Fruit fly (Drosophila melanogaster): ENCODE results near the gene pum.

pum gene

DNA sequence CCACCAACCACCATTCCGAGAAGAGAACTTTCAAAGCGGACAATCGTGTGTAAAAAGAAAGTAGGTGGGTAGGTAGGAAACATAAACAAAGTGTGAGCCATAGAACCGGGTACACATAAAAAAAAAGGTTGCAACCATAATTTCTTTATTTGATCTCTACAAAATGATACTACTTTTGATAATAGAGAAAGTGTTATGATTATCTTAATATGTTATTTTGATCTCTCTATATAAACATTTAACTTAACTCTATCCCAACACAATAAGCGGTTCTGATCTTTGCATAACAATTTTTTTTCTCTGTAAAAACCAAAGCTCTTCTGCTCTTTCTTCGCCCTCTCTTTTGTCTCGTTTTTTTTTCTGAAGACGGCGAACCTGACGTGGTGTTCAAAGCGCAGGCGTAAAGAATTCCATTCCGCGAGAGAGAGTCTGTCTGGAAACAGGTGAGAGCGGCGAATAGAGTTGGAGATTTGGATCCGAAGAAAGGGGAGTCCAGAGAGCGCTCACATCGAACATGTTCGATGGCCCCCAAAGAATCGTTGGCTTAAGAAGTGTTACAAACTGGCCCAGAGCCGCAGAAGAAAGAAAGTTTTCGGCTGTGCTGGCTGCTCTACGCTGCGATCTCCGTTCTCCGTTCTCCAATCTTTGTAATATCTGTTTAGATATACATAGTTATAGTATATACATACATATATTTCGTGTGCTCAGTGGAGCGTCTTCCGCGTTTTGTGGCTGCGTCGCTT is 9.6 kb upstream of the pum start (continued):
- TF ChIP-seq Rfx (GFP tag; IDR thresholded peaks at IDR 0.05) (0 out of 2 replicates have a peak, but pooled peaks have one; percentile 27), MTF-1 (GFP tag; optimal IDR thresholded peaks at IDR 0.05; ENCODE audit: borderline replicate concordance) (peak; percentile 14), ERR (GFP tag; optimal IDR thresholded peaks at IDR 0.05) (no peak), CG10462 (GFP tag; optimal IDR thresholded peaks at IDR 0.05) (peak; percentile 30), peb (GFP tag; IDR thresholded peaks at IDR 0.05) (peak; percentile 55), insv (GFP tag; optimal IDR thresholded peaks at IDR 0.05) (no peak), ftz-f1 (GFP tag; optimal IDR thresholded peaks at IDR 0.05) (no peak), CG18599 (GFP tag; optimal IDR thresholded peaks at IDR 0.05) (peak; percentile 18), sqz (GFP tag; optimal IDR thresholded peaks at IDR 0.05) (peak; percentile 96), gsb-n (tag; optimal IDR thresholded peaks at IDR 0.05) (peak; percentile 85), CG34422 (GFP tag; IDR thresholded peaks at IDR 0.05) (no peak), CG11695 (GFP tag; IDR thresholded peaks at IDR 0.05) (no peak), HLH54F (GFP tag; optimal IDR thresholded peaks at IDR 0.05) (no peak), Hmx (GFP tag; optimal IDR thresholded peaks at IDR 0.05) (peak; percentile 48), ab (GFP tag; optimal IDR thresholded peaks at IDR 0.05) (no peak), NfI (GFP tag; optimal IDR thresholded peaks at IDR 0.05) (peak; percentile 36), CG6654 (GFP tag; optimal IDR thresholded peaks at IDR 0.05) (peak; percentile 25), bcd (GFP tag; optimal IDR thresholded peaks at IDR 0.05) (peak; percentile 60), z (GFP tag; IDR thresholded peaks at IDR 0.05) (no peak), bab2 (GFP tag; optimal IDR thresholded peaks at IDR 0.05) (peak; percentile 38), fd3F (GFP tag; optimal IDR thresholded peaks at IDR 0.05) (no peak), ranshi (GFP tag; IDR thresholded peaks at IDR 0.05) (peak; percentile 56; the same call in 1 of the 2 replicates), CG6813 (GFP tag; optimal IDR thresholded peaks at IDR 0.05) (peak; percentile 44), row (GFP tag; IDR thresholded peaks at IDR 0.05) (peak; percentile 77), sisA (GFP tag; IDR thresholded peaks at IDR 0.05) (peak; percentile 69), otp (GFP tag; IDR thresholded peaks at IDR 0.05) (no peak), Sry-δ (GFP tag; optimal IDR thresholded peaks at IDR 0.05) (no peak), btn (GFP tag; optimal IDR thresholded peaks at IDR 0.05) (peak; percentile 27), Neu2 (GFP tag; optimal IDR thresholded peaks at IDR 0.05; ENCODE audit: borderline replicate concordance) (no peak), CG13123 (GFP tag; optimal IDR thresholded peaks at IDR 0.05) (no peak), Sin3A (optimal IDR thresholded peaks at IDR 0.05) (no peak), Chrac-16 (GFP tag; optimal IDR thresholded peaks at IDR 0.05) (peak; percentile 35), yki (optimal IDR thresholded peaks at IDR 0.05) (no peak), pfk (GFP tag; optimal IDR thresholded peaks at IDR 0.05) (no peak), CG11085 (GFP tag; IDR thresholded peaks at IDR 0.05) (no peak), zfh1 (GFP tag; IDR thresholded peaks at IDR 0.05) (peak; percentile 69; the same call in 1 of the 3 replicates), CG2129 (GFP tag; IDR thresholded peaks at IDR 0.05; ENCODE audit: partially characterized antibody) (no peak), Bdp1 (GFP tag; optimal IDR thresholded peaks at IDR 0.05) (no peak), wek (GFP tag; optimal IDR thresholded peaks at IDR 0.05) (no peak), Sry-β (GFP tag; optimal IDR thresholded peaks at IDR 0.05) (peak; percentile 15), Adf1 (GFP tag; IDR thresholded peaks at IDR 0.05) (no peak), CG14441 (GFP tag; IDR thresholded peaks at IDR 0.05) (no peak), dpn (GFP tag; optimal IDR thresholded peaks at IDR 0.05) (peak in 1 of 2 experiments; percentile 53), Elba2 (GFP tag; optimal IDR thresholded peaks at IDR 0.05) (no peak), Opbp (GFP tag; IDR thresholded peaks at IDR 0.05; ENCODE audit: partially characterized antibody) (no peak), vnd (GFP tag; IDR thresholded peaks at IDR 0.05; ENCODE audit: partially characterized antibody) (no peak), CG12155 (GFP tag; optimal IDR thresholded peaks at IDR 0.05) (no peak), unpg (GFP tag; optimal IDR thresholded peaks at IDR 0.05) (peak; percentile 76), CG1602 (GFP tag; optimal IDR thresholded peaks at IDR 0.05) (peak; percentile 45), corto (GFP tag; optimal IDR thresholded peaks at IDR 0.05) (peak; percentile 39)
